Fruit fly (Drosophila melanogaster) whole organism, embryonic: ENCODE measurements around the gene CG7557.

Experiments
- Atf-2 ChIP-seq: fragments of 200-800 bp; sonication (Bioruptor generic); optimal IDR thresholded peaks from 2 replicates; lab custom pipeline; 2016; ENCODE audit warnings: missing biosample characterization, missing genetic modification characterization
- CG10267 ChIP-seq: fragments of 200-800 bp; sonication (Bioruptor generic); optimal IDR thresholded peaks from 2 replicates; lab custom pipeline; 2018; ENCODE audit warnings: missing biosample characterization, mild to moderate bottlenecking, missing genetic modification characterization, moderate library complexity
- CG12071 ChIP-seq: fragments of 200-800 bp; sonication (Bioruptor generic); optimal IDR thresholded peaks from 3 replicates; lab custom pipeline; 2018; ENCODE audit warnings: missing biosample characterization, mild to moderate bottlenecking, missing genetic modification characterization
- CG12236 ChIP-seq: fragments of 200-800 bp; sonication (Bioruptor generic); optimal IDR thresholded peaks from 2 replicates; lab custom pipeline; 2016; ENCODE audit warnings: missing biosample characterization, missing genetic modification characterization
- CG13123 ChIP-seq: fragments of 200-800 bp; sonication (Bioruptor generic); optimal IDR thresholded peaks from 2 replicates; lab custom pipeline; 2016; ENCODE audit warnings: missing biosample characterization, missing genetic modification characterization
- CG15011 ChIP-seq: fragments of 200-800 bp; sonication (Bioruptor generic); optimal IDR thresholded peaks from 3 replicates; lab custom pipeline; 2018; ENCODE audit warnings: missing biosample characterization, mild to moderate bottlenecking, missing genetic modification characterization
- CG1529 ChIP-seq: fragments of 200-800 bp; sonication (Bioruptor generic); optimal IDR thresholded peaks from 3 replicates; lab custom pipeline; 2018; ENCODE audit warnings: missing biosample characterization, missing genetic modification characterization
- CG16813 ChIP-seq: fragments of 200-800 bp; sonication (Bioruptor generic); IDR thresholded peaks from 3 replicates; pipeline ENCODE4 v1.3.6; 2022; ENCODE audit warnings: missing biosample characterization, missing genetic modification characterization; ENCODE audit not compliant: partially characterized antibody
- CG16863 ChIP-seq: fragments of 200-800 bp; sonication (Bioruptor generic); optimal IDR thresholded peaks from 3 replicates; lab custom pipeline; 2016; ENCODE audit warnings: missing biosample characterization, missing genetic modification characterization
- CG17328 ChIP-seq: fragments of 200-800 bp; sonication (Bioruptor generic); IDR thresholded peaks from 2 replicates; pipeline ENCODE4 v1.3.6; 2022; ENCODE audit warnings: missing biosample characterization, missing genetic modification characterization
- CG17912 ChIP-seq: fragments of 200-800 bp; sonication (Bioruptor generic); optimal IDR thresholded peaks from 2 replicates; lab custom pipeline; 2018; ENCODE audit warnings: missing biosample characterization, mild to moderate bottlenecking, missing genetic modification characterization
- CG18764 ChIP-seq: fragments of 200-800 bp; sonication (Bioruptor generic); optimal IDR thresholded peaks from 3 replicates; lab custom pipeline; 2016; ENCODE audit warnings: missing biosample characterization, missing genetic modification characterization
- CG2712 ChIP-seq: fragments of 200-800 bp; optimal IDR thresholded peaks from 3 replicates; lab custom pipeline; 2019; ENCODE audit warnings: missing biosample characterization, mild to moderate bottlenecking, missing genetic modification characterization, moderate library complexity
- CG3163 ChIP-seq: fragments of 200-800 bp; sonication (Bioruptor generic); optimal IDR thresholded peaks from 3 replicates; lab custom pipeline; 2016; ENCODE audit warnings: missing biosample characterization, missing genetic modification characterization
- CG3407 ChIP-seq: fragments of 200-800 bp; sonication (Bioruptor generic); optimal IDR thresholded peaks from 2 replicates; lab custom pipeline; 2018; ENCODE audit warnings: missing biosample characterization, mild to moderate bottlenecking, missing genetic modification characterization
- CG34376 ChIP-seq: fragments of 200-800 bp; sonication (Bioruptor generic); optimal IDR thresholded peaks from 2 replicates; lab custom pipeline; 2018; ENCODE audit warnings: missing biosample characterization, mild to moderate bottlenecking, missing genetic modification characterization
- CG4820 ChIP-seq: fragments of 200-800 bp; sonication (Bioruptor generic); optimal IDR thresholded peaks from 3 replicates; lab custom pipeline; 2016; ENCODE audit warnings: missing biosample characterization, missing genetic modification characterization
- CG5245 ChIP-seq: fragments of 200-800 bp; sonication (Bioruptor generic); optimal IDR thresholded peaks from 3 replicates; lab custom pipeline; 2016; ENCODE audit warnings: missing biosample characterization, missing genetic modification characterization
- CG6791 ChIP-seq: fragments of 200-800 bp; sonication (Bioruptor generic); IDR thresholded peaks from 3 replicates; pipeline ENCODE4 v1.3.6; 2022; ENCODE audit warnings: missing biosample characterization, missing genetic modification characterization; ENCODE audit not compliant: partially characterized antibody
- CG7839 ChIP-seq: fragments of 200-800 bp; sonication (Bioruptor generic); optimal IDR thresholded peaks from 3 replicates; lab custom pipeline; 2018; ENCODE audit warnings: missing biosample characterization, mild to moderate bottlenecking, missing genetic modification characterization, moderate library complexity
- CG8089 ChIP-seq: fragments of 200-800 bp; sonication (Bioruptor generic); optimal IDR thresholded peaks from 3 replicates; lab custom pipeline; 2016; ENCODE audit warnings: missing biosample characterization, missing genetic modification characterization
- Dad ChIP-seq: fragments of 200-800 bp; sonication (Bioruptor generic); optimal IDR thresholded peaks from 3 replicates; lab custom pipeline; 2016; ENCODE audit warnings: missing biosample characterization, missing genetic modification characterization
- HLH3B ChIP-seq: fragments of 200-800 bp; sonication (Bioruptor generic); IDR thresholded peaks from 2 replicates; pipeline ENCODE4 v1.3.6; 2022; ENCODE audit warnings: missing biosample characterization, missing genetic modification characterization
- HLH4C ChIP-seq: fragments of 200-800 bp; sonication (Bioruptor generic); IDR thresholded peaks from 3 replicates; pipeline ENCODE4 v1.3.6; 2022; ENCODE audit warnings: missing biosample characterization, missing genetic modification characterization; ENCODE audit not compliant: partially characterized antibody
- Lhr ChIP-seq: fragments of 200-800 bp; sonication (Bioruptor generic); optimal IDR thresholded peaks from 3 replicates; lab custom pipeline; 2017; ENCODE audit warnings: mild to moderate bottlenecking, missing biosample characterization, missing genetic modification reagents, missing genetic modification characterization
- Mrtf ChIP-seq: fragments of 200-800 bp; sonication (Bioruptor generic); IDR thresholded peaks from 3 replicates; pipeline ENCODE4 v1.3.6; 2022; ENCODE audit warnings: missing biosample characterization, missing genetic modification characterization
- NC2β ChIP-seq: fragments of 200-800 bp; sonication (Bioruptor generic); optimal IDR thresholded peaks from 2 replicates; lab custom pipeline; 2016; ENCODE audit warnings: missing biosample characterization, missing genetic modification characterization
- Neu2 ChIP-seq: fragments of 200-800 bp; sonication (Bioruptor generic); optimal IDR thresholded peaks from 3 replicates; lab custom pipeline; 2016; ENCODE audit warnings: missing biosample characterization, missing genetic modification characterization, borderline replicate concordance
- Oli ChIP-seq: fragments of 200-800 bp; sonication (Bioruptor generic); optimal IDR thresholded peaks from 2 replicates; lab custom pipeline; 2018; ENCODE audit warnings: missing biosample characterization, mild to moderate bottlenecking, missing genetic modification characterization, moderate library complexity
- Sin3A ChIP-seq: fragments of >200 bp; optimal IDR thresholded peaks from 2 replicates; lab custom pipeline; 2018
- Sox102F ChIP-seq: fragments of 200-800 bp; sonication (Bioruptor generic); optimal IDR thresholded peaks from 2 replicates; lab custom pipeline; 2018; ENCODE audit warnings: missing biosample characterization, mild to moderate bottlenecking, missing genetic modification characterization, moderate library complexity
- Usf ChIP-seq: fragments of 200-800 bp; sonication (Bioruptor generic); optimal IDR thresholded peaks from 2 replicates; lab custom pipeline; 2017; ENCODE audit warnings: missing genotype, missing biosample characterization, missing genetic modification characterization
- YL-1 ChIP-seq: fragments of 200-800 bp; sonication (Bioruptor generic); optimal IDR thresholded peaks from 3 replicates; lab custom pipeline; 2017; ENCODE audit warnings: missing biosample characterization, mild to moderate bottlenecking, missing genetic modification characterization
- abd-A ChIP-seq: fragments of 200-800 bp; sonication (Bioruptor generic); optimal IDR thresholded peaks from 3 replicates; lab custom pipeline; 2019; ENCODE audit warnings: missing biosample characterization, mild to moderate bottlenecking, missing genetic modification characterization, moderate library complexity
- ara ChIP-seq: fragments of 200-800 bp; sonication (Bioruptor generic); IDR thresholded peaks from 2 replicates; pipeline ENCODE4 v1.3.6; 2022; ENCODE audit warnings: missing biosample characterization, missing genetic modification characterization
- cato ChIP-seq: fragments of 200-800 bp; sonication (Bioruptor generic); optimal IDR thresholded peaks from 2 replicates; lab custom pipeline; 2016; ENCODE audit warnings: missing biosample characterization, missing genetic modification characterization, borderline replicate concordance
- chn ChIP-seq: fragments of 200-800 bp; sonication (Bioruptor generic); optimal IDR thresholded peaks from 2 replicates; lab custom pipeline; 2016; ENCODE audit warnings: missing biosample characterization, missing genetic modification characterization
- fd96Cb ChIP-seq: fragments of 200-800 bp; sonication (Bioruptor generic); optimal IDR thresholded peaks from 2 replicates; lab custom pipeline; 2018; ENCODE audit warnings: missing biosample characterization, mild to moderate bottlenecking, missing genetic modification characterization, moderate library complexity
- fu2 ChIP-seq: fragments of 200-800 bp; sonication (Bioruptor generic); optimal IDR thresholded peaks from 2 replicates; lab custom pipeline; 2016; ENCODE audit warnings: missing biosample characterization, missing genetic modification characterization
- gt ChIP-seq: fragments of 200-800 bp; sonication (Bioruptor generic); IDR thresholded peaks from 2 replicates; pipeline ENCODE4 v1.3.6; 2022; ENCODE audit warnings: missing biosample characterization, missing genetic modification characterization
- h ChIP-seq: fragments of >200 bp; optimal IDR thresholded peaks from 2 replicates; lab custom pipeline; 2017
- hbn ChIP-seq: fragments of 200-800 bp; sonication (Bioruptor generic); IDR thresholded peaks from 2 replicates; pipeline ENCODE4 v1.3.6; 2022; ENCODE audit warnings: missing biosample characterization, missing genetic modification characterization; ENCODE audit not compliant: partially characterized antibody
- kah ChIP-seq: fragments of 200-800 bp; sonication (Bioruptor generic); optimal IDR thresholded peaks from 2 replicates; lab custom pipeline; 2018; ENCODE audit warnings: missing biosample characterization, mild to moderate bottlenecking, missing genetic modification characterization
- mam ChIP-seq: fragments of 200-800 bp; sonication (Bioruptor generic); optimal IDR thresholded peaks from 3 replicates; lab custom pipeline; 2016; ENCODE audit warnings: missing biosample characterization, missing genetic modification characterization
- nom ChIP-seq: fragments of 200-800 bp; sonication (Bioruptor generic); optimal IDR thresholded peaks from 2 replicates; lab custom pipeline; 2017; ENCODE audit warnings: missing biosample characterization, missing genetic modification characterization, mild to moderate bottlenecking, moderate library complexity, missing genetic modification reagents
- pan ChIP-seq, 4 experiments: fragments of >200 bp in 3 of 4; fragments of 200-800 bp in 1 of 4; sonication (Bioruptor generic) in 1 of 4; optimal IDR thresholded peaks in 3 of 4; IDR thresholded peaks in 1 of 4; 2 replicates each; pipeline versions ENCODE4 v1.3.6 to Lab custom; 2017 to 2022; ENCODE audit warnings: missing biosample characterization in 2 of 4, missing genetic modification characterization in 2 of 4, mixed read lengths in 1 of 4
- pfk ChIP-seq: fragments of 200-800 bp; sonication (Bioruptor generic); optimal IDR thresholded peaks from 2 replicates; lab custom pipeline; 2018; ENCODE audit warnings: missing biosample characterization, mild to moderate bottlenecking, missing genetic modification characterization, moderate library complexity
- pzg ChIP-seq: fragments of 200-800 bp; sonication (Bioruptor generic); optimal IDR thresholded peaks from 3 replicates; lab custom pipeline; 2018; ENCODE audit warnings: missing biosample characterization, mild to moderate bottlenecking, missing genetic modification characterization, moderate library complexity
- row ChIP-seq: fragments of 200-800 bp; sonication (Bioruptor generic); IDR thresholded peaks from 3 replicates; pipeline ENCODE4 v1.3.6; 2022; ENCODE audit warnings: missing biosample characterization, missing genetic modification characterization
- sug ChIP-seq: fragments of 200-800 bp; optimal IDR thresholded peaks from 2 replicates; lab custom pipeline; 2019; ENCODE audit warnings: missing biosample characterization, mild to moderate bottlenecking, missing genetic modification characterization, moderate library complexity

The CG7557 gene

DNA sequence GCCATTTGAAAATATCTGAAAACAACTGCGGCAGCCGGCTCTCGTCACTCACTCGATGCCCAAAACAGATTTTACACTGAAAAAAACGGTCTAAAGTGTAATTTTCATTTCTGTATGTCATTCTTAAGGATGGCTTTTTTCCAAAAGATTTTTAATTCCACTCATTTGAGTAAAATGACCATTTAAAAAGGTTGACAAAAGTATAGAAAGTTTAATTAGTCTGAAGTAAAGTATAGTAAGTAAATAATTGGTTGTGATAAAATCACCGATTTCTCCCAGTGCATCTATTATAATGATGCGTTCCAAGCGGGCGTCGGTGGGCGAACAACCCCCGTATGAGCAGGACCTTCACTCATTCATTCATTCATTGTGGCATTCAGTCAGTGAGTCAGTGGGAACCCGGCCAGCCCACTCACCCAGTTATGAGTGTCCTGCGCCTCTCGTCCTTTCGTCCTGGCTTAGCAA, 22.6 kb upstream of the CG7557 start (continued):
- TF ChIP-seq CG6791 (GFP tag; lab: Robert Waterston, UW) (no peak), Usf (GFP tag; lab: Kevin White, UChicago) (peak; percentile 5), CG5245 (GFP tag; lab: Kevin White, UChicago) (peak; percentile 69), CG2712 (tag; lab: Kevin White, UChicago) (peak; percentile 91), mam (GFP tag; lab: Kevin White, UChicago) (peak; percentile 38), Neu2 (GFP tag; lab: Kevin White, UChicago) (peak; percentile 15), Sox102F (GFP tag; lab: Kevin White, UChicago) (peak; percentile 66), CG3407 (peak; percentile 57), h (lab: Kevin White, UChicago) (no peak), Oli (tag; lab: Kevin White, UChicago) (peak; percentile 71), CG10267 (tag; lab: Kevin White, UChicago) (peak; percentile 85), CG13123 (GFP tag; lab: Kevin White, UChicago) (peak; percentile 26), gt (GFP tag; lab: Robert Waterston, UW) (peak; percentile 70; the same call in 1 of the 2 replicates), Dad (GFP tag; lab: Kevin White, UChicago) (peak; percentile 28), fd96Cb (tag; lab: Kevin White, UChicago) (peak; percentile 83), pfk (GFP tag; lab: Kevin White, UChicago) (no peak), CG12071 (peak; percentile 24), hbn (GFP tag; lab: Robert Waterston, UW) (no peak), CG18764 (GFP tag; lab: Kevin White, UChicago) (peak; percentile 61), pzg (GFP tag; lab: Kevin White, UChicago) (no peak), HLH3B (GFP tag; lab: Robert Waterston, UW) (peak; percentile 80), CG3163 (GFP tag; lab: Kevin White, UChicago) (peak; percentile 20), CG15011 (GFP tag; lab: Kevin White, UChicago) (peak; percentile 60), nom (GFP tag; lab: Kevin White, UChicago) (no peak), Atf-2 (peak; percentile 49), row (peak; percentile 91), CG7839 (tag; lab: Kevin White, UChicago) (peak; percentile 89), Mrtf (GFP tag; lab: Robert Waterston, UW) (peak; percentile 64; the same call in 1 of the 3 replicates), CG16813 (GFP tag; lab: Robert Waterston, UW) (no peak), Sin3A (lab: Kevin White, UChicago) (no peak), CG34376 (GFP tag; lab: Kevin White, UChicago) (peak; percentile 24), ara (peak; percentile 92), HLH4C (GFP tag; lab: Robert Waterston, UW) (no peak), abd-A (tag; lab: Kevin White, UChicago) (peak; percentile 13), kah (GFP tag; lab: Kevin White, UChicago) (peak; percentile 32), NC2β (peak; percentile 45), YL-1 (peak; percentile 5), pan (optimal IDR thresholded peaks at IDR 0.05; lab: Kevin White, UChicago) (no peak), pan (GFP tag; optimal IDR thresholded peaks at IDR 0.05 in 1 of 2, IDR thresholded peaks at IDR 0.05 in 1 of 2) (peak in 1 of 2 experiments; percentile 76), CG12236 (peak; percentile 23), cato (GFP tag; lab: Kevin White, UChicago) (no peak), fu2 (GFP tag; lab: Kevin White, UChicago) (no peak), CG4820 (GFP tag; lab: Kevin White, UChicago) (peak; percentile 84), CG16863 (peak; percentile 30), sug (no peak), Lhr (GFP tag; lab: Kevin White, UChicago) (peak; percentile 46), CG1529 (peak; percentile 45), CG17328 (GFP tag; lab: Robert Waterston, UW) (peak; percentile 87), chn (GFP tag; lab: Kevin White, UChicago) (peak; percentile 23), CG8089 (GFP tag; lab: Kevin White, UChicago) (no peak), CG17912 (GFP tag; lab: Kevin White, UChicago) (no peak)
